Worm (Caenorhabditis elegans) whole organism, early embryonic: ENCODE measurements around the gene ZK105.8.

Experiments
- B0310.2 ChIP-seq: sonication (generic microtip); optimal IDR thresholded peaks from 2 replicates; lab custom pipeline; 2016; ENCODE audit warnings: mild to moderate bottlenecking, missing genetic modification characterization, missing compliant biosample characterization
- ama-1 ChIP-seq: fragments of 150-350 bp; optimal IDR thresholded peaks from 2 replicates; lab custom pipeline; 2014
- ceh-13 ChIP-seq: fragments of 200-800 bp; sonication (Bioruptor generic); optimal IDR thresholded peaks from 2 replicates; lab custom pipeline; 2018; ENCODE audit warnings: mild to moderate bottlenecking, missing genetic modification characterization, missing compliant biosample characterization
- ets-7 ChIP-seq: sonication (generic microtip); optimal IDR thresholded peaks from 2 replicates; lab custom pipeline; 2016; ENCODE audit warnings: missing genotype, missing genetic modification characterization, missing compliant biosample characterization
- flt-1 ChIP-seq: fragments of 200-800 bp; sonication (Bioruptor generic); IDR thresholded peaks from 2 replicates; pipeline ENCODE4 v1.3.6; 2022; ENCODE audit warnings: missing genetic modification characterization, missing compliant biosample characterization
- hmbx-1 ChIP-seq: sonication (generic microtip); optimal IDR thresholded peaks from 2 replicates; lab custom pipeline; 2016; ENCODE audit warnings: mild to moderate bottlenecking, missing genetic modification characterization, missing compliant biosample characterization
- hmg-4 ChIP-seq: fragments of 200-800 bp; sonication (Bioruptor generic); optimal IDR thresholded peaks from 2 replicates; lab custom pipeline; 2018; ENCODE audit warnings: mild to moderate bottlenecking, missing genetic modification characterization, missing compliant biosample characterization
- hnd-1 ChIP-seq: sonication (generic microtip); optimal IDR thresholded peaks from 2 replicates; lab custom pipeline; 2016; ENCODE audit warnings: missing genetic modification characterization, missing compliant biosample characterization
- pes-1 ChIP-seq: fragments of 200-800 bp; sonication (Bioruptor generic); IDR thresholded peaks from 2 replicates; pipeline ENCODE4 v1.3.6; 2022; ENCODE audit warnings: missing genetic modification reagents, missing genetic modification characterization, missing compliant biosample characterization
- scrt-1 ChIP-seq: fragments of 200-800 bp; sonication (Bioruptor generic); IDR thresholded peaks from 2 replicates; pipeline ENCODE4 v1.3.6; 2022; ENCODE audit warnings: missing genetic modification characterization, missing compliant biosample characterization
- sea-1 ChIP-seq: fragments of 200-800 bp; sonication (Bioruptor generic); conservative IDR thresholded peaks from 2 replicates; pipeline ENCODE4 v1.3.6; 2022; ENCODE audit warnings: missing genetic modification characterization, missing compliant biosample characterization
- tbx-11 ChIP-seq: fragments of 200-800 bp; sonication (Bioruptor generic); IDR thresholded peaks from 2 replicates; pipeline ENCODE4 v1.3.6; 2022; ENCODE audit warnings: missing genetic modification characterization, missing compliant biosample characterization
- tbx-37 ChIP-seq: fragments of 200-800 bp; sonication (Bioruptor generic); conservative IDR thresholded peaks from 2 replicates; pipeline ENCODE4 v1.3.6; 2022; ENCODE audit warnings: missing genetic modification reagents, missing genetic modification characterization, missing compliant biosample characterization
- tra-4 ChIP-seq: sonication (generic microtip); optimal IDR thresholded peaks from 2 replicates; lab custom pipeline; 2017; ENCODE audit warnings: missing genetic modification characterization, missing compliant biosample characterization

- TF ChIP-seq B0310.2 (tag; lab: Kevin White, UChicago) (no peak), ama-1 (lab: Kevin White, UChicago) (no peak), hnd-1 (tag; lab: Kevin White, UChicago) (no peak), tbx-11 (GFP tag; lab: Robert Waterston, UW) (no peak), ceh-13 (GFP tag; lab: Kevin White, UChicago) (no peak), scrt-1 (no peak), sea-1 (GFP tag; lab: Robert Waterston, UW) (no peak), hmbx-1 (tag; lab: Kevin White, UChicago) (no peak), pes-1 (no peak), flt-1 (GFP tag; lab: Robert Waterston, UW) (no peak), tbx-37 (no peak), ets-7 (tag; lab: Kevin White, UChicago) (no peak), hmg-4 (GFP tag; lab: Kevin White, UChicago) (no peak), tra-4 (tag; lab: Kevin White, UChicago) (no peak)
Observed at ce11 chrV:7696842-7697241, 27.5 kb upstream of the ZK105.8 start, which contains the start of gene ZK105.3.
